Worm (Caenorhabditis elegans) whole organism, midembryonic: Measurements from ENCODE around the gene cdh-8.

Experiments used
- T22C8.4 ChIP-seq: fragments of 200-800 bp; sonication (Bioruptor generic); IDR thresholded peaks from 2 replicates; pipeline ENCODE4 v1.3.6; 2022; ENCODE audit warnings: missing genetic modification characterization, missing compliant biosample characterization
- cog-1 ChIP-seq: sonication (generic microtip); optimal IDR thresholded peaks from 2 replicates; lab custom pipeline; 2016; ENCODE audit warnings: missing genetic modification characterization, missing compliant biosample characterization
- flt-1 ChIP-seq: fragments of 200-800 bp; sonication (Bioruptor generic); IDR thresholded peaks from 2 replicates; pipeline ENCODE4 v1.3.6; 2022; ENCODE audit warnings: missing genetic modification characterization, missing compliant biosample characterization
- klf-2 ChIP-seq: fragments of 200-800 bp; sonication (Bioruptor generic); conservative IDR thresholded peaks from 2 replicates; pipeline ENCODE4 v1.3.6; 2022; ENCODE audit warnings: missing genetic modification reagents, missing genetic modification characterization, missing compliant biosample characterization
- med-1 ChIP-seq: sonication (generic microtip); optimal IDR thresholded peaks from 2 replicates; lab custom pipeline; 2017; ENCODE audit warnings: missing genetic modification characterization, mild to moderate bottlenecking, missing compliant biosample characterization, antibody characterized with exemption, missing genetic modification reagents; ENCODE audit not compliant: insufficient read depth
- ref-1 ChIP-seq: fragments of 200-800 bp; sonication (Bioruptor generic); conservative IDR thresholded peaks from 2 replicates; pipeline ENCODE4 v1.3.6; 2022; ENCODE audit warnings: missing genetic modification reagents, missing genetic modification characterization, missing compliant biosample characterization
- tab-1 ChIP-seq: fragments of 200-800 bp; sonication (Bioruptor generic); IDR thresholded peaks from 2 replicates; pipeline ENCODE4 v1.3.6; 2022; ENCODE audit warnings: missing genetic modification characterization, missing compliant biosample characterization
- ztf-23 ChIP-seq: fragments of 200-800 bp; sonication (Bioruptor generic); IDR thresholded peaks from 2 replicates; pipeline ENCODE4 v1.3.6; 2022; ENCODE audit warnings: missing genetic modification reagents, missing genetic modification characterization, missing compliant biosample characterization
- ztf-29 ChIP-seq: fragments of 200-800 bp; sonication (Bioruptor generic); IDR thresholded peaks from 2 replicates; pipeline ENCODE4 v1.3.6; 2022; ENCODE audit warnings: missing genetic modification reagents, missing genetic modification characterization, missing compliant biosample characterization

Gene cdh-8

ce11 chrIV:314475-314874 is 25.1 kb upstream of the cdh-8 start:
- TF ChIP-seq ztf-29 (GFP tag; lab: Robert Waterston, UW) (no peak), ref-1 (GFP tag; lab: Robert Waterston, UW) (no peak), klf-2 (no peak), tab-1 (no peak), cog-1 (tag; lab: Kevin White, UChicago) (no peak), flt-1 (no peak), med-1 (no peak), ztf-23 (no peak), T22C8.4 (GFP tag; lab: Robert Waterston, UW) (no peak)

- TF ChIP-seq ztf-23 (no peak), klf-2 (no peak), ref-1 (GFP tag; lab: Robert Waterston, UW) (no peak), med-1 (no peak), ztf-29 (GFP tag; lab: Robert Waterston, UW) (no peak), cog-1 (tag; lab: Kevin White, UChicago) (no peak), T22C8.4 (GFP tag; lab: Robert Waterston, UW) (no peak), flt-1 (no peak), tab-1 (no peak)
Observed at ce11 chrIV:319654-320053, 20.0 kb upstream of the cdh-8 start.

ce11 chrIV:320380-320779 is 19.2 kb upstream of the cdh-8 start, which contains the start of gene dsc-4:
Gene dsc-4 (minus strand): TSS chrIV:320544.
- TF ChIP-seq klf-2 = no peak
- TF ChIP-seq med-1 = no peak
- no peak for TF ChIP-seq flt-1
- no peak for TF ChIP-seq cog-1 (tag; lab: Kevin White, UChicago)
- TF ChIP-seq T22C8.4 (GFP tag; lab: Robert Waterston, UW) = no peak
- TF ChIP-seq ref-1 (GFP tag; lab: Robert Waterston, UW) = no peak
- TF ChIP-seq ztf-29 (GFP tag; lab: Robert Waterston, UW) = no peak
- TF ChIP-seq ztf-23 = no peak
- no peak for TF ChIP-seq tab-1

ce11 chrIV:322497-322896 is 17.1 kb upstream of the cdh-8 start, which contains the start of gene grl-26:
Gene grl-26 (minus strand): TSS chrIV:322814.
- TF ChIP-seq klf-2 (peak; percentile 59), tab-1 (peak; percentile 82), ztf-29 (GFP tag; lab: Robert Waterston, UW) (0 out of 2 replicates have a peak, but pooled peaks have one; percentile 43), ref-1 (GFP tag; lab: Robert Waterston, UW) (no peak), cog-1 (tag; lab: Kevin White, UChicago) (peak; percentile 80), med-1 (no peak), ztf-23 (peak; percentile 81), T22C8.4 (GFP tag; lab: Robert Waterston, UW) (peak; percentile 58), flt-1 (peak; percentile 75)

ce11 chrIV:324759-325158 is 14.8 kb upstream of the cdh-8 start, which contains the start of gene drl-1:
Gene drl-1 (plus strand): TSS chrIV:325059.
- no peak for TF ChIP-seq flt-1
- TF ChIP-seq ref-1 (GFP tag; lab: Robert Waterston, UW) = no peak
- TF ChIP-seq tab-1 = no peak
- no peak for TF ChIP-seq ztf-29 (GFP tag; lab: Robert Waterston, UW)
- no peak for TF ChIP-seq med-1
- TF ChIP-seq ztf-23 = no peak
- no peak for TF ChIP-seq cog-1 (tag; lab: Kevin White, UChicago)
- no peak for TF ChIP-seq klf-2
- TF ChIP-seq T22C8.4 (GFP tag; lab: Robert Waterston, UW) = no peak

ce11 chrIV:325640-326039 is 14.0 kb upstream of the cdh-8 start:
- TF ChIP-seq klf-2 (0 out of 2 replicates have a peak, but pooled peaks have one; percentile 3), flt-1 (no peak)

- no peak for TF ChIP-seq med-1
- no peak for TF ChIP-seq cog-1 (tag; lab: Kevin White, UChicago)
- no peak for TF ChIP-seq flt-1
- TF ChIP-seq ref-1 (GFP tag; lab: Robert Waterston, UW) = no peak
- no peak for TF ChIP-seq ztf-23
- TF ChIP-seq klf-2 = no peak
- no peak for TF ChIP-seq ztf-29 (GFP tag; lab: Robert Waterston, UW)
- TF ChIP-seq T22C8.4 (GFP tag; lab: Robert Waterston, UW) = no peak
Observed at ce11 chrIV:326564-327070, 13.0 kb upstream of the cdh-8 start, which contains the start of gene col-101. Gene col-101 (minus strand): TSS chrIV:327020.

- TF ChIP-seq med-1 = no peak
- TF ChIP-seq ref-1 (GFP tag; lab: Robert Waterston, UW) = no peak
- TF ChIP-seq flt-1 = no peak
- no peak for TF ChIP-seq cog-1 (tag; lab: Kevin White, UChicago)
- no peak for TF ChIP-seq T22C8.4 (GFP tag; lab: Robert Waterston, UW)
- no peak for TF ChIP-seq ztf-23
- no peak for TF ChIP-seq ztf-29 (GFP tag; lab: Robert Waterston, UW)
- TF ChIP-seq klf-2 = no peak
- no peak for TF ChIP-seq tab-1
Observed at ce11 chrIV:330523-330922, 9.1 kb upstream of the cdh-8 start, which contains the start of gene F18F11.4. Gene F18F11.4 (plus strand): TSS chrIV:330823.

ce11 chrIV:337128-337646 is 2.4 kb upstream of the cdh-8 start, which contains the start of gene pxmp-4:
Gene pxmp-4 (minus strand): TSS chrIV:337178.
- TF ChIP-seq ref-1 (GFP tag; lab: Robert Waterston, UW) (no peak), tab-1 (no peak), med-1 (no peak), flt-1 (no peak), ztf-23 (no peak), T22C8.4 (GFP tag; lab: Robert Waterston, UW) (no peak), klf-2 (no peak)

ce11 chrIV:338192-338831 is 1.3 kb upstream of the cdh-8 start:
- TF ChIP-seq flt-1 (no peak), T22C8.4 (GFP tag; lab: Robert Waterston, UW) (no peak), med-1 (no peak), ref-1 (GFP tag; lab: Robert Waterston, UW) (no peak), tab-1 (no peak), cog-1 (tag; lab: Kevin White, UChicago) (no peak), klf-2 (no peak), ztf-29 (GFP tag; lab: Robert Waterston, UW) (no peak), ztf-23 (no peak)
